Worm (Caenorhabditis elegans) whole organism, midembryonic: ENCODE results near the gene E04D5.4.

Experiments used
- T22C8.4 ChIP-seq: fragments of 200-800 bp; sonication (Bioruptor generic); IDR thresholded peaks from 2 replicates; pipeline ENCODE4 v1.3.6; 2022; ENCODE audit warnings: missing genetic modification characterization, missing compliant biosample characterization
- cog-1 ChIP-seq: sonication (generic microtip); optimal IDR thresholded peaks from 2 replicates; lab custom pipeline; 2016; ENCODE audit warnings: missing genetic modification characterization, missing compliant biosample characterization
- flt-1 ChIP-seq: fragments of 200-800 bp; sonication (Bioruptor generic); IDR thresholded peaks from 2 replicates; pipeline ENCODE4 v1.3.6; 2022; ENCODE audit warnings: missing genetic modification characterization, missing compliant biosample characterization
- klf-2 ChIP-seq: fragments of 200-800 bp; sonication (Bioruptor generic); conservative IDR thresholded peaks from 2 replicates; pipeline ENCODE4 v1.3.6; 2022; ENCODE audit warnings: missing genetic modification reagents, missing genetic modification characterization, missing compliant biosample characterization
- med-1 ChIP-seq: sonication (generic microtip); optimal IDR thresholded peaks from 2 replicates; lab custom pipeline; 2017; ENCODE audit warnings: missing genetic modification characterization, mild to moderate bottlenecking, missing compliant biosample characterization, antibody characterized with exemption, missing genetic modification reagents; ENCODE audit not compliant: insufficient read depth
- ref-1 ChIP-seq: fragments of 200-800 bp; sonication (Bioruptor generic); conservative IDR thresholded peaks from 2 replicates; pipeline ENCODE4 v1.3.6; 2022; ENCODE audit warnings: missing genetic modification reagents, missing genetic modification characterization, missing compliant biosample characterization
- tab-1 ChIP-seq: fragments of 200-800 bp; sonication (Bioruptor generic); IDR thresholded peaks from 2 replicates; pipeline ENCODE4 v1.3.6; 2022; ENCODE audit warnings: missing genetic modification characterization, missing compliant biosample characterization
- ztf-23 ChIP-seq: fragments of 200-800 bp; sonication (Bioruptor generic); IDR thresholded peaks from 2 replicates; pipeline ENCODE4 v1.3.6; 2022; ENCODE audit warnings: missing genetic modification reagents, missing genetic modification characterization, missing compliant biosample characterization
- ztf-29 ChIP-seq: fragments of 200-800 bp; sonication (Bioruptor generic); IDR thresholded peaks from 2 replicates; pipeline ENCODE4 v1.3.6; 2022; ENCODE audit warnings: missing genetic modification reagents, missing genetic modification characterization, missing compliant biosample characterization

The E04D5.4 gene

ce11 chrII:10476039-10476438, 36.0 kb downstream of the E04D5.4 start, which contains the start of gene clec-58:
Gene clec-58, minus strand, starts transcription at chrII:10476139.
- TF ChIP-seq ztf-23 (GFP tag; lab: Robert Waterston, UW) (no peak), klf-2 (GFP tag; lab: Robert Waterston, UW) (no peak), tab-1 (GFP tag; lab: Robert Waterston, UW) (no peak), cog-1 (tag; lab: Kevin White, UChicago) (no peak), ref-1 (GFP tag; lab: Robert Waterston, UW) (no peak), T22C8.4 (GFP tag; lab: Robert Waterston, UW) (no peak), med-1 (no peak), ztf-29 (GFP tag; lab: Robert Waterston, UW) (no peak), flt-1 (GFP tag; lab: Robert Waterston, UW) (no peak)

DNA sequence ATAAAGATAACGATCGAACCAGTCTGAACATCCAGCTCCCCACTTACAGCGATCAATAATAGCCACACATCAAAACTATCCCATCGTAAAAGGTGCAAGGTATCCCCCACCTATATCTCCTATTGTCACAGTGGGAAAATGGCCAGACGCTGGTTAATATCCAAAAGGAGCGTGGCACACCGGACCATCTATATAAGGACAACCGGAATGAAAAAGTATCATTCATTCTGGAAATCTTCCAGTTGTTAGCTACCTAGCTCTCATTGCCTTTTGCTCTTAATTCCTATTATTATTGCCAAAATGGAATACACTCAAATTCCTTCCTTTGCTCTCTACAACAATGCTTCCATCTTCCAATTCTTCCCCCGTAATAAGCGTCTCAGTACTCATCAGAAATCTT, 36.9 kb downstream of the E04D5.4 start, which contains the start of gene ZK666.4:
ZK666.4 (plus strand) TSS at position 301 of the 400 bp plus-strand sequence.
- TF ChIP-seq ref-1 (GFP tag; lab: Robert Waterston, UW) (no peak), tab-1 (GFP tag; lab: Robert Waterston, UW) (no peak), flt-1 (GFP tag; lab: Robert Waterston, UW) (no peak), T22C8.4 (GFP tag; lab: Robert Waterston, UW) (no peak), ztf-23 (GFP tag; lab: Robert Waterston, UW) (no peak), cog-1 (tag; lab: Kevin White, UChicago) (no peak), klf-2 (GFP tag; lab: Robert Waterston, UW) (no peak), ztf-29 (GFP tag; lab: Robert Waterston, UW) (no peak), med-1 (no peak)

ce11 chrII:10479348-10479747, 39.3 kb downstream of the E04D5.4 start, which contains the start of gene clec-59:
Gene clec-59, minus strand, starts transcription at chrII:10479448.
- TF ChIP-seq ztf-23 (GFP tag; lab: Robert Waterston, UW) (no peak), med-1 (no peak), ztf-29 (GFP tag; lab: Robert Waterston, UW) (no peak), T22C8.4 (GFP tag; lab: Robert Waterston, UW) (no peak), klf-2 (GFP tag; lab: Robert Waterston, UW) (no peak), cog-1 (tag; lab: Kevin White, UChicago) (no peak), ref-1 (GFP tag; lab: Robert Waterston, UW) (no peak), flt-1 (GFP tag; lab: Robert Waterston, UW) (no peak), tab-1 (GFP tag; lab: Robert Waterston, UW) (no peak)

DNA sequence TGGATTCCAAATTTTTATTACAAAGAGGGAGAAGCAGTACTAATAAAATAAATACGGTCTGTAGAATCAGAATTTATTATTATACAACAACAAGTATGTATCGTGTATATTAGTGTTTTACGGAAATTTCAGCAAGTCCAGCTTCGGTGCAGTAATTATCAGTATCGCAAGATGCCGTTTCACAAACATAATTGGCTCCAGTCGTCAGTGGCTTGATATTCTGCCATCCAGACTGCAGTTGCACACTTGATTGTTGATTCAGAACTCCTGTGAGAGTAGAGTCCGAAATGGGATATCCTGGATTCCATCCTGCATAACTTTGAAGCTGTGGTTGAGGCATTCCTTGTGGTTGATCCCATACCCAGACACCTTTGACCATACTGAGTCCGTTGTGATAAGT, 40.0 kb downstream of the E04D5.4 start:
- TF ChIP-seq klf-2 (GFP tag; lab: Robert Waterston, UW) (no peak), ztf-23 (GFP tag; lab: Robert Waterston, UW) (no peak), ztf-29 (GFP tag; lab: Robert Waterston, UW) (no peak), med-1 (no peak), tab-1 (GFP tag; lab: Robert Waterston, UW) (no peak), cog-1 (tag; lab: Kevin White, UChicago) (no peak), ref-1 (GFP tag; lab: Robert Waterston, UW) (no peak), T22C8.4 (GFP tag; lab: Robert Waterston, UW) (no peak), flt-1 (GFP tag; lab: Robert Waterston, UW) (no peak)

DNA sequence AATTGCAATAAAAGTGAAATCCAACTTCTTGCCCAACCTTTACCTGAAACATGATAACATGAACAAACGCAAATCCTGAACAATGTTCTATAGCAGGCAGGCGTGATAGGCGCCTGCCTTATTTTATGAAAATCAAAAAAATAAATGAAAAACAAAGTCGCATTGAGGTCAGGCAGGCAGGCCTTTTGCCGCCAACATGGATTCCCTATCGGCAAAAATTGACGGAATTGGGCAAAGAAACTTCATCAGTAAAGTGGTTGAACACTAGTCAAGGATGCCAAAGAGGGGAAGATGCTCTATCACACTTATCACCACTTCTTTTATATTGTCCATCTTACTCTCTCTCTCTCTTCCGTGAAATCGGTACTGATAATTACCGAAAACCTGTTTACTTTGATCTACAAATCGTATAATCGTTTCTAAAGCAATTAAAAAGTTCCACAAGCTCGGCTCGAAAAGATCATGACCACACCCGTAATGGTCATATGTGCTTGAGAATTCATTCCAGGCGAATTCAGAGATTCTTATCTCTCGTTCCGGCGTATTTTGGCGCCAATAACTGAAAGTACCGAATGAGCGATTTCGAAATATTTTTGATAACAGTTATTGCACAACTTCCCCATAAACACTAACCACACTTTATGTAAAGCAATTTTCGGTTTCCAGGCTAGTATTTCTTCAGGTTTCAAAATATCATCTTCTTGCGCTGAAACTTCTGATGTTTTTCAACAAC, 41.9 kb downstream of the E04D5.4 start, which contains the start of the genes clec-60 and ZK666.11:
clec-60 (minus strand) TSS at position 51 of the 733 bp plus-strand sequence.
ZK666.11 (plus strand) TSS at position 699 of the 733 bp plus-strand sequence.
- no peak for TF ChIP-seq cog-1 (tag; lab: Kevin White, UChicago)
- no peak for TF ChIP-seq tab-1 (GFP tag; lab: Robert Waterston, UW)
- no peak for TF ChIP-seq ref-1 (GFP tag; lab: Robert Waterston, UW)

- no peak for TF ChIP-seq med-1
- no peak for TF ChIP-seq ztf-23 (GFP tag; lab: Robert Waterston, UW)
- no peak for TF ChIP-seq klf-2 (GFP tag; lab: Robert Waterston, UW)
- no peak for TF ChIP-seq ref-1 (GFP tag; lab: Robert Waterston, UW)
- TF ChIP-seq cog-1 (tag; lab: Kevin White, UChicago): no peak
- no peak for TF ChIP-seq T22C8.4 (GFP tag; lab: Robert Waterston, UW)
- TF ChIP-seq ztf-29 (GFP tag; lab: Robert Waterston, UW): no peak
- no peak for TF ChIP-seq flt-1 (GFP tag; lab: Robert Waterston, UW)
- TF ChIP-seq tab-1 (GFP tag; lab: Robert Waterston, UW): no peak
Measured at ce11 chrII:10482899-10483298, 42.8 kb downstream of the E04D5.4 start.

ce11 chrII:10483860-10484259, 43.8 kb downstream of the E04D5.4 start:
- TF ChIP-seq tab-1 (GFP tag; lab: Robert Waterston, UW): no peak
- TF ChIP-seq ztf-23 (GFP tag; lab: Robert Waterston, UW): no peak
- no peak for TF ChIP-seq flt-1 (GFP tag; lab: Robert Waterston, UW)
- TF ChIP-seq T22C8.4 (GFP tag; lab: Robert Waterston, UW): no peak
- no peak for TF ChIP-seq ref-1 (GFP tag; lab: Robert Waterston, UW)
- TF ChIP-seq ztf-29 (GFP tag; lab: Robert Waterston, UW): no peak
- TF ChIP-seq klf-2 (GFP tag; lab: Robert Waterston, UW): no peak
- no peak for TF ChIP-seq cog-1 (tag; lab: Kevin White, UChicago)
- TF ChIP-seq med-1: no peak

ce11 chrII:10485640-10486039, 45.6 kb downstream of the E04D5.4 start:
- TF ChIP-seq klf-2 (GFP tag; lab: Robert Waterston, UW) (no peak), tab-1 (GFP tag; lab: Robert Waterston, UW) (no peak), ref-1 (GFP tag; lab: Robert Waterston, UW) (no peak), ztf-29 (GFP tag; lab: Robert Waterston, UW) (no peak), flt-1 (GFP tag; lab: Robert Waterston, UW) (no peak), cog-1 (tag; lab: Kevin White, UChicago) (no peak), T22C8.4 (GFP tag; lab: Robert Waterston, UW) (no peak), med-1 (no peak), ztf-23 (GFP tag; lab: Robert Waterston, UW) (no peak)

DNA sequence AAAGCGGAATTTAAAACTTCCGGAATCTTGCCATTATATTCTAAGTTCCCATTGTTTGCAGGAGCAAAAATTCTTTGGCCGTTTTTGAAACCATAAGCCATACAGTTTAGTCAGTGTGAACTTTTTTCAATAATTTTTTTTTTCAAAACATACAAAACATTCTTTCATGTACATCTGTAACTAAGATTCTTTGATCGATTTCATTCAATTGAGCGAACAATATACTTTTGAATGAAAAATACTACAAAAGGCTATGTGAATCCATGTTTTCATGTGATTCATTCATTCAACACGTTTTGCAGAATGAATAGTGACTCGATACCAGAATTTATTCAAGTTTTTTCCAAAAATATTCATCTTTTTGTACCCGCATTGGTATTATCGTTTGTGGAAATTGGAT, 46.7 kb downstream of the E04D5.4 start, which contains the start of gene ZK666.15:
ZK666.15 (plus strand) TSS at position 301 of the 400 bp plus-strand sequence.
- TF ChIP-seq flt-1 (GFP tag; lab: Robert Waterston, UW) (no peak), cog-1 (tag; lab: Kevin White, UChicago) (no peak), ztf-29 (GFP tag; lab: Robert Waterston, UW) (no peak), T22C8.4 (GFP tag; lab: Robert Waterston, UW) (no peak), klf-2 (GFP tag; lab: Robert Waterston, UW) (no peak), tab-1 (GFP tag; lab: Robert Waterston, UW) (no peak), ztf-23 (GFP tag; lab: Robert Waterston, UW) (no peak), med-1 (no peak), ref-1 (GFP tag; lab: Robert Waterston, UW) (no peak)
